Worm (Caenorhabditis elegans) whole organism, L4 larva: ENCODE data around the gene srh-17.

Source experiments
- D1046.2 ChIP-seq: fragments of 200-800 bp; sonication (Bioruptor generic); IDR thresholded peaks from 2 replicates; pipeline ENCODE4 v1.3.6; 2022; ENCODE audit warnings: missing genetic modification characterization, missing compliant biosample characterization
- F44E2.7 ChIP-seq: fragments of 200-800 bp; sonication (Bioruptor generic); IDR thresholded peaks from 2 replicates; pipeline ENCODE4 v2.1.2; 2022; ENCODE audit warnings: missing genetic modification characterization, missing compliant biosample characterization
- T20F7.1 ChIP-seq: fragments of 200-800 bp; sonication (Bioruptor generic); optimal IDR thresholded peaks from 2 replicates; lab custom pipeline; 2018; ENCODE audit warnings: mild to moderate bottlenecking, missing genetic modification characterization, missing compliant biosample characterization
- Y105C5A.15 ChIP-seq: fragments of 200-800 bp; sonication (Bioruptor generic); IDR thresholded peaks from 2 replicates; pipeline ENCODE4 v1.3.6; 2022; ENCODE audit warnings: missing genetic modification characterization, missing compliant biosample characterization
- Y48G9A.11 ChIP-seq: fragments of 200-800 bp; sonication (Bioruptor generic); IDR thresholded peaks from 2 replicates; pipeline ENCODE4 v1.3.6; 2022; ENCODE audit warnings: missing genetic modification reagents, missing genetic modification characterization, missing compliant biosample characterization
- Y5F2A.4 ChIP-seq: fragments of 200-800 bp; sonication (Bioruptor generic); optimal IDR thresholded peaks from 2 replicates; lab custom pipeline; 2018; ENCODE audit warnings: mild to moderate bottlenecking, missing genetic modification characterization, missing compliant biosample characterization
- Y75B8A.6 ChIP-seq: fragments of 200-800 bp; sonication (Bioruptor generic); IDR thresholded peaks from 2 replicates; pipeline ENCODE4 v1.3.6; 2022; ENCODE audit warnings: missing genetic modification reagents, missing genetic modification characterization, missing compliant biosample characterization
- aha-1 ChIP-seq: fragments of 150-350 bp; peaks from one replicate; lab custom pipeline; 2014; ENCODE audit warnings: missing biosample characterization, missing genetic modification characterization
- arid-1 ChIP-seq: fragments of 200-800 bp; sonication (Bioruptor generic); conservative IDR thresholded peaks from 2 replicates; pipeline ENCODE4 v1.3.6; 2022; ENCODE audit warnings: missing genetic modification reagents, missing genetic modification characterization, missing compliant biosample characterization
- ceh-32 ChIP-seq: sonication (generic microtip); optimal IDR thresholded peaks from 2 replicates; lab custom pipeline; 2016; ENCODE audit warnings: mild to moderate bottlenecking, missing genetic modification characterization, missing compliant biosample characterization; ENCODE audit not compliant: poor library complexity
- ceh-44 ChIP-seq: fragments of 200-800 bp; sonication (Bioruptor generic); IDR thresholded peaks from 2 replicates; pipeline ENCODE4 v1.3.6; 2022; ENCODE audit warnings: missing genetic modification reagents, missing genetic modification characterization, missing compliant biosample characterization
- daf-16 ChIP-seq, 3 experiments: sonication (generic microtip); optimal IDR thresholded peaks; 2 replicates each; lab custom pipeline; 2016 to 2017; ENCODE audit warnings: missing genetic modification characterization in 3 of 3, missing genetic modification reagents in 3 of 3, mild to moderate bottlenecking in 2 of 3, missing compliant biosample characterization in 2 of 3, missing biosample characterization in 1 of 3, moderate library complexity in 1 of 3
- dmd-6 ChIP-seq: fragments of 200-800 bp; sonication (Bioruptor generic); IDR thresholded peaks from 2 replicates; pipeline ENCODE4 v1.3.6; 2022; ENCODE audit warnings: missing genetic modification reagents, missing genetic modification characterization, missing compliant biosample characterization
- dmd-8 ChIP-seq: fragments of 200-800 bp; sonication (Bioruptor generic); IDR thresholded peaks from 2 replicates; pipeline ENCODE4 v1.3.6; 2022; ENCODE audit warnings: missing genetic modification characterization, missing compliant biosample characterization
- dpl-1 ChIP-seq: fragments of 150-350 bp; optimal IDR thresholded peaks from 2 replicates; lab custom pipeline; 2014; ENCODE audit warnings: missing biosample characterization, missing genetic modification reagents, missing genetic modification characterization
- egl-43 ChIP-seq: fragments of 200-800 bp; sonication (Bioruptor generic); IDR thresholded peaks from 2 replicates; pipeline ENCODE4 v1.3.6; 2022; ENCODE audit warnings: missing genetic modification reagents, missing genetic modification characterization, missing compliant biosample characterization
- fkh-10 ChIP-seq: fragments of 150-350 bp; optimal IDR thresholded peaks from 2 replicates; lab custom pipeline; 2014; ENCODE audit warnings: missing biosample characterization, missing genetic modification reagents, missing genetic modification characterization
- hlh-11 ChIP-seq: fragments of 200-800 bp; sonication (Bioruptor generic); optimal IDR thresholded peaks from 2 replicates; lab custom pipeline; 2018; ENCODE audit warnings: mild to moderate bottlenecking, missing genetic modification characterization, missing compliant biosample characterization
- lim-7 ChIP-seq: fragments of 200-800 bp; sonication (Bioruptor generic); IDR thresholded peaks from 2 replicates; pipeline ENCODE4 v1.3.6; 2022; ENCODE audit warnings: missing genetic modification characterization, missing compliant biosample characterization
- lin-1 ChIP-seq: fragments of 200-800 bp; sonication (Bioruptor generic); IDR thresholded peaks from 2 replicates; pipeline ENCODE4 v1.3.6; 2022; ENCODE audit warnings: missing genetic modification reagents, missing genetic modification characterization, missing compliant biosample characterization
- lin-29 ChIP-seq: fragments of 200-800 bp; sonication (Bioruptor generic); IDR thresholded peaks from 2 replicates; pipeline ENCODE4 v1.3.6; 2022; ENCODE audit warnings: missing genetic modification reagents, missing genetic modification characterization, missing compliant biosample characterization
- lin-38 ChIP-seq: fragments of 200-800 bp; sonication (Bioruptor generic); IDR thresholded peaks from 2 replicates; pipeline ENCODE4 v1.3.6; 2022; ENCODE audit warnings: missing genetic modification reagents, missing genetic modification characterization, missing compliant biosample characterization
- madf-5 ChIP-seq, 2 experiments: fragments of 200-800 bp; sonication (Bioruptor generic); IDR thresholded peaks; 2 replicates each; pipeline ENCODE4 v1.3.6; 2022; ENCODE audit warnings: missing compliant biosample characterization in 2 of 2, missing genetic modification characterization in 2 of 2
- madf-9 ChIP-seq: fragments of 200-800 bp; sonication (Bioruptor generic); conservative IDR thresholded peaks from 2 replicates; pipeline ENCODE4 v1.3.6; 2022; ENCODE audit warnings: missing genetic modification reagents, missing genetic modification characterization, missing compliant biosample characterization
- mdt-29 ChIP-seq: fragments of 200-800 bp; sonication (Bioruptor generic); IDR thresholded peaks from 2 replicates; pipeline ENCODE4 v1.3.6; 2022; ENCODE audit warnings: missing genetic modification reagents, missing genetic modification characterization, missing compliant biosample characterization
- mep-1 ChIP-seq: fragments of 150-350 bp; sonication (generic microtip); optimal IDR thresholded peaks from 3 replicates; lab custom pipeline; 2014; ENCODE audit warnings: missing biosample characterization, missing genetic modification characterization
- mes-2 ChIP-seq: sonication (generic microtip); optimal IDR thresholded peaks from 2 replicates; lab custom pipeline; 2016; ENCODE audit warnings: missing genotype, mild to moderate bottlenecking, missing genetic modification characterization, missing compliant biosample characterization; ENCODE audit not compliant: poor library complexity, severe bottlenecking
- mxl-2 ChIP-seq: fragments of 200-800 bp; sonication (Bioruptor generic); conservative IDR thresholded peaks from 2 replicates; pipeline ENCODE4 v1.3.6; 2022; ENCODE audit warnings: missing genetic modification reagents, missing genetic modification characterization, missing compliant biosample characterization
- nhr-102 ChIP-seq: sonication (generic microtip); optimal IDR thresholded peaks from 2 replicates; lab custom pipeline; 2016; ENCODE audit warnings: mild to moderate bottlenecking, missing genetic modification characterization, moderate library complexity, missing compliant biosample characterization
- nhr-6 ChIP-seq: fragments of 150-350 bp; optimal IDR thresholded peaks from 2 replicates; lab custom pipeline; 2014; ENCODE audit warnings: missing biosample characterization, missing genetic modification characterization
- nhr-77 ChIP-seq: fragments of 150-350 bp; optimal IDR thresholded peaks from 2 replicates; lab custom pipeline; 2014; ENCODE audit warnings: missing biosample characterization, missing genetic modification characterization
- set-16 ChIP-seq: fragments of 200-800 bp; sonication (Bioruptor generic); IDR thresholded peaks from 2 replicates; pipeline ENCODE4 v1.3.6; 2022; ENCODE audit warnings: missing genetic modification reagents, missing genetic modification characterization, missing compliant biosample characterization
- skn-1 ChIP-seq: fragments of 150-350 bp; optimal IDR thresholded peaks from 2 replicates; lab custom pipeline; 2014; ENCODE audit warnings: missing biosample characterization, missing genetic modification characterization
- unc-130 ChIP-seq: sonication (generic microtip); optimal IDR thresholded peaks from 2 replicates; lab custom pipeline; 2016; ENCODE audit warnings: missing genetic modification reagents, missing genetic modification characterization, missing compliant biosample characterization
- unc-39 ChIP-seq: sonication (generic microtip); optimal IDR thresholded peaks from 2 replicates; lab custom pipeline; 2017; ENCODE audit warnings: missing biosample characterization, missing genetic modification characterization
- vab-7 ChIP-seq: fragments of 200-800 bp; sonication (Bioruptor generic); IDR thresholded peaks from 2 replicates; pipeline ENCODE4 v1.3.6; 2022; ENCODE audit warnings: missing genetic modification reagents, missing genetic modification characterization, missing compliant biosample characterization
- zfp-3 ChIP-seq: fragments of 200-800 bp; sonication (Bioruptor generic); conservative IDR thresholded peaks from 2 replicates; pipeline ENCODE4 v1.3.6; 2022; ENCODE audit warnings: missing genetic modification reagents, missing genetic modification characterization, missing compliant biosample characterization

Gene srh-17

ce11 chrV:14688097-14688912 is 27.2 kb downstream of the srh-17 start, which contains the start of gene C47E8.11 (continued):
- TF ChIP-seq mdt-29 (GFP tag; lab: Robert Waterston, UW) (no peak), dmd-6 (GFP tag; lab: Robert Waterston, UW) (no peak; the same call in 1 of the 2 replicates), dpl-1 (peak; percentile 9), aha-1 (tag; lab: Kevin White, UChicago) (peak; percentile 98), D1046.2 (GFP tag; lab: Robert Waterston, UW) (no peak), dmd-8 (GFP tag; lab: Robert Waterston, UW) (no peak; the same call in 1 of the 2 replicates), T20F7.1 (peak; percentile 64), Y75B8A.6 (GFP tag; lab: Robert Waterston, UW) (peak; percentile 59), lim-7 (GFP tag; lab: Robert Waterston, UW) (peak; percentile 65), F44E2.7 (GFP tag; lab: Robert Waterston, UW) (no peak), skn-1 (tag; lab: Kevin White, UChicago) (no peak)

DNA sequence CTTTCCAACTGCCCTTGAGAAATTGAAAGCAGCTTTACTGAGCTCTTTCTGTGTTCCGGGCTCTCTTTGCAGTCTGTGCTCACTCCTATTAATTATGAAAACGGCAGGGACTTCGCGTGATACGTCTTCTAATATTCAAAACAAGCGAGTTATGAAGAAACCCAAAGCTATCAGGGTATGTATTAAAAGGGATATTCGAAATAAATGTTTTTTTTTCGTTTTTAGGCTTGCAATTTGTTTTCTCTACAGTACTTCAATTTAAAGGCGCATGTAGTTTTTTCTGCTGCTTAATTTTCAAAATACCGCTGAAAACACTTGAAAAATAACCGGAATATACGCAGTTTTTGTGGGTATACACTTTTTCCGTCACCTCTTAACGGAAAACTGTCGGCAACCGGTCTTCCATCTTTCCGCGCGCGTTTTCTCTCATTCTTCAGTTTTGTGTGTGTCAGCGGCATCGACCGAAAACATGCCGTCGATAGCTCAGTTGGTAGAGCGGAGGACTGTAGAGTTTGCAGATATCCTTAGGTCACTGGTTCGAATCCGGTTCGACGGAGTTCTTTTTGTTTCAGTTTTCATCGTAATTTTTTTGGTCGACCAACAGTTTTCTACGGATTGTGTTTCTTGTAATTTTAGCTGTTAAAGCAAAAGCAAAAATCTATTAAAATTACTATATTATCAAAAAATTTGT is 28.1 kb downstream of the srh-17 start, which contains the start of gene gasr-8:
Gene gasr-8 (plus strand): TSS at position 51 of the 691 bp plus-strand sequence.
- TF ChIP-seq unc-130 (GFP tag; lab: Kevin White, UChicago) (peak; percentile 20), Y105C5A.15 (GFP tag; lab: Robert Waterston, UW) (0 out of 2 replicates have a peak, but pooled peaks have one; percentile 15), lin-1 (GFP tag; lab: Robert Waterston, UW) (peak; percentile 69), lin-29 (GFP tag; lab: Robert Waterston, UW) (0 out of 2 replicates have a peak, but pooled peaks have one; percentile 10), zfp-3 (0 out of 2 replicates have a peak, but pooled peaks have one; percentile 52), nhr-6 (tag; lab: Kevin White, UChicago) (peak; percentile 21), dmd-6 (GFP tag; lab: Robert Waterston, UW) (peak; percentile 39), arid-1 (GFP tag; lab: Robert Waterston, UW) (0 out of 2 replicates have a peak, but pooled peaks have one; percentile 42), nhr-77 (no peak), mxl-2 (GFP tag; lab: Robert Waterston, UW) (0 out of 2 replicates have a peak, but pooled peaks have one; percentile 3), lim-7 (GFP tag; lab: Robert Waterston, UW) (peak; percentile 62; the same call in 1 of the 2 replicates), ceh-44 (GFP tag; lab: Robert Waterston, UW) (0 out of 2 replicates have a peak, but pooled peaks have one; percentile 42), Y48G9A.11 (GFP tag; lab: Robert Waterston, UW) (peak; percentile 29; the same call in 1 of the 2 replicates), unc-39 (tag; lab: Kevin White, UChicago) (no peak), F44E2.7 (GFP tag; lab: Robert Waterston, UW) (no peak), mdt-29 (GFP tag; lab: Robert Waterston, UW) (no peak), daf-16 (GFP tag; optimal IDR thresholded peaks at IDR 0.05; lab: Kevin White, UChicago) (no peak), daf-16 (tag; optimal IDR thresholded peaks at IDR 0.05; lab: Kevin White, UChicago) (peak; percentile 38), lin-38 (GFP tag; lab: Robert Waterston, UW) (peak; percentile 58), Y5F2A.4 (GFP tag; lab: Kevin White, UChicago) (no peak), madf-5 (GFP tag; IDR thresholded peaks at IDR 0.05; lab: Robert Waterston, UW) (peak in 1 of 2 experiments; percentile 55; a peak in 1 of 4 replicates), ceh-32 (tag; lab: Kevin White, UChicago) (no peak), aha-1 (tag; lab: Kevin White, UChicago) (peak; percentile 35), skn-1 (tag; lab: Kevin White, UChicago) (no peak), set-16 (GFP tag; lab: Robert Waterston, UW) (peak; percentile 4; the same call in 1 of the 2 replicates), hlh-11 (tag; lab: Kevin White, UChicago) (peak; percentile 1), mes-2 (peak; percentile 68), dmd-8 (GFP tag; lab: Robert Waterston, UW) (peak; percentile 72; the same call in 1 of the 2 replicates), nhr-102 (peak; percentile 3), egl-43 (GFP tag; lab: Robert Waterston, UW) (peak; percentile 71), madf-9 (GFP tag; lab: Robert Waterston, UW) (0 out of 2 replicates have a peak, but pooled peaks have one; percentile 22), mep-1 (tag; lab: Kevin White, UChicago) (no peak), vab-7 (GFP tag; lab: Robert Waterston, UW) (peak; percentile 51; the same call in 1 of the 2 replicates), fkh-10 (no peak)
